Worm (Caenorhabditis elegans): ENCODE results near the gene C55A1.7.

DNA sequence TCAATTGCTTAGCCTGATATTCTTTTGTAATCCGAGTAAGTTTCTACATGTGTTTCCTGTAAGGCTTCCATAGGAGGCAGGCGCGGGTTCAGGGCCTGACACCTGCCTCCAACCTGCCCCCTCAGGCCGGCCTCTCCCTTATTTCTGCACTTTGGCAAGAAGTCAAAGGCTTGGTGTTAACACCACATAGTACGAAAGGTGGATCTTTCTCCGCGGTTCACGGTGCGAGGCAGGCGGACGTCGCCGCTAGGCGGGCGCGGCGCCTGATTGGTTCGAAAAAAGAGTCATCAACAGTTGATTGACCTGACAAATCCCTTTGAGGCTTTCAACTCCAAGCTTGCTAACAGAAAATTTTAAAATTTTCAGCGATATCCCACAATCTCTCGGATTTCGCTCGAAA, 27.5 kb upstream of the C55A1.7 start:
- TF ChIP-seq W03F9.2 (tag; optimal IDR thresholded peaks at IDR 0.05) (no peak), him-1 (tag; optimal IDR thresholded peaks at IDR 0.05) (no peak)
